Fruit fly (Drosophila melanogaster): ENCODE measurements around the gene Archease.

Archease gene

DNA sequence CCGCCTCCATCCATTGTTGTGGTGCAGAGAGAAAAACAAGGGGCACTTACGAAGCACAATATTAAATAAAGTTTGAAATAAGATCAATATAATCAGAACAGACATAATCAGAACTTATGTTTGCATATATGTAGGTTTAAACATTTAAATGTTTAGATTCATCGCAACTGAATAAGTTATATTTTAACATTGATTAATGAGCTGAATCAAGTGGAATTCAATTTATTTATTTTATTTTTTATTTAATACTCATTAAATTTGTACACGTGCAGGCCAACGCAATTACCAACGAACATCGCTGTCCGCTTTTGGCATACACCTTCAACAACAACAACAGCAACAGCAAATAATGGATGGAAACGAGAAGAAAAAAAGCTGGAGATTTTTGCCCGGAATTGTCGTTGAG is 36.1 kb upstream of the Archease start (continued):
- TF ChIP-seq corto (GFP tag; optimal IDR thresholded peaks at IDR 0.05) (no peak), CG3281 (GFP tag; optimal IDR thresholded peaks at IDR 0.05) (no peak), Hmr (GFP tag; optimal IDR thresholded peaks at IDR 0.05) (peak; percentile 14), Pdp1 (GFP tag; optimal IDR thresholded peaks at IDR 0.05) (no peak), CG1832 (GFP tag; optimal IDR thresholded peaks at IDR 0.05) (no peak), ase (GFP tag; IDR thresholded peaks at IDR 0.05) (no peak), B-H1 (GFP tag; IDR thresholded peaks at IDR 0.05) (no peak), br (optimal IDR thresholded peaks at IDR 0.05) (no peak), CG10366 (GFP tag; IDR thresholded peaks at IDR 0.05) (no peak), CG11723 (GFP tag; optimal IDR thresholded peaks at IDR 0.05) (no peak), gem (tag; optimal IDR thresholded peaks at IDR 0.05) (peak; percentile 70), CG4282 (GFP tag; optimal IDR thresholded peaks at IDR 0.05) (no peak), Oli (tag; optimal IDR thresholded peaks at IDR 0.05) (peak; percentile 55), CG4854 (GFP tag; optimal IDR thresholded peaks at IDR 0.05) (no peak), CrebB (tag; optimal IDR thresholded peaks at IDR 0.05) (no peak), CG34376 (GFP tag; optimal IDR thresholded peaks at IDR 0.05) (no peak), Ravus (GFP tag; IDR thresholded peaks at IDR 0.05) (no peak), pfk (GFP tag; optimal IDR thresholded peaks at IDR 0.05) (no peak), nom (GFP tag; optimal IDR thresholded peaks at IDR 0.05) (peak; percentile 73), schlank (tag; optimal IDR thresholded peaks at IDR 0.05) (no peak), CG1647 (GFP tag; optimal IDR thresholded peaks at IDR 0.05) (peak; percentile 10), croc (GFP tag; conservative IDR thresholded peaks at IDR 0.05) (no peak), pho (GFP tag; optimal IDR thresholded peaks at IDR 0.05) (no peak), CG7357 (GFP tag; IDR thresholded peaks at IDR 0.05) (no peak), CG8924 (tag; optimal IDR thresholded peaks at IDR 0.05) (peak; percentile 24), NfI (GFP tag; optimal IDR thresholded peaks at IDR 0.05) (no peak), pum (GFP tag; optimal IDR thresholded peaks at IDR 0.05) (no peak), CG15011 (GFP tag; optimal IDR thresholded peaks at IDR 0.05) (no peak), Side (GFP tag; optimal IDR thresholded peaks at IDR 0.05) (no peak), CG10209 (GFP tag; optimal IDR thresholded peaks at IDR 0.05) (no peak), al (GFP tag; IDR thresholded peaks at IDR 0.05) (no peak), gfzf (GFP tag; optimal IDR thresholded peaks at IDR 0.05) (no peak), CG15073 (GFP tag; optimal IDR thresholded peaks at IDR 0.05) (no peak), CG14014 (GFP tag; IDR thresholded peaks at IDR 0.05) (no peak), knrl (GFP tag; IDR thresholded peaks at IDR 0.05; ENCODE audit: partially characterized antibody) (no peak), CG13624 (GFP tag; optimal IDR thresholded peaks at IDR 0.05) (no peak), CG18262 (tag; optimal IDR thresholded peaks at IDR 0.05) (peak; percentile 28), CG6175 (GFP tag; IDR thresholded peaks at IDR 0.05) (no peak), CG34422 (GFP tag; IDR thresholded peaks at IDR 0.05) (no peak), CG11247 (GFP tag; IDR thresholded peaks at IDR 0.05) (no peak), GATAe (GFP tag; conservative IDR thresholded peaks at IDR 0.05) (no peak), Xbp1 (GFP tag; optimal IDR thresholded peaks at IDR 0.05) (no peak), so (GFP tag; IDR thresholded peaks at IDR 0.05) (no peak), CG2712 (tag; optimal IDR thresholded peaks at IDR 0.05) (peak; percentile 40), ato (GFP tag; IDR thresholded peaks at IDR 0.05; ENCODE audit: partially characterized antibody) (no peak), btn (GFP tag; optimal IDR thresholded peaks at IDR 0.05) (no peak), Sox102F (GFP tag; optimal IDR thresholded peaks at IDR 0.05) (peak; percentile 75), CG11504 (tag; optimal IDR thresholded peaks at IDR 0.05) (peak; percentile 77), Lim3 (GFP tag; IDR thresholded peaks at IDR 0.05) (no peak), CG15269 (tag; optimal IDR thresholded peaks at IDR 0.05) (peak; percentile 66), CG3163 (GFP tag; optimal IDR thresholded peaks at IDR 0.05) (no peak), CG17385 (GFP tag; optimal IDR thresholded peaks at IDR 0.05) (no peak)
